Fruit fly (Drosophila melanogaster) whole organism: Measurements from ENCODE around the gene eIF1.
A peak's percentile ranks its signal among the peaks of the same experiment; 100 is the strongest.

Experiments used
- CG8478 ChIP-seq: fragments of >200 bp; optimal IDR thresholded peaks from 2 replicates; lab custom pipeline; 2018; ENCODE audit warnings: inconsistent platforms
- Dll ChIP-seq: fragments of >200 bp; optimal IDR thresholded peaks from 2 replicates; lab custom pipeline; 2017
- EcR ChIP-seq, 2 experiments: fragments of >200 bp; optimal IDR thresholded peaks; 2 replicates each; lab custom pipeline; 2017; ENCODE audit warnings: missing biosample characterization in 2 of 2, missing genetic modification characterization in 2 of 2, missing genetic modification reagents in 2 of 2
- pan ChIP-seq: fragments of >200 bp; optimal IDR thresholded peaks from 2 replicates; lab custom pipeline; 2017
- psq ChIP-seq: fragments of >200 bp; optimal IDR thresholded peaks from 2 replicates; lab custom pipeline; 2017
- usp ChIP-seq: fragments of >200 bp; optimal IDR thresholded peaks from 2 replicates; lab custom pipeline; 2017; ENCODE audit warnings: missing biosample characterization, missing genetic modification characterization, mixed read lengths

Gene eIF1

DNA sequence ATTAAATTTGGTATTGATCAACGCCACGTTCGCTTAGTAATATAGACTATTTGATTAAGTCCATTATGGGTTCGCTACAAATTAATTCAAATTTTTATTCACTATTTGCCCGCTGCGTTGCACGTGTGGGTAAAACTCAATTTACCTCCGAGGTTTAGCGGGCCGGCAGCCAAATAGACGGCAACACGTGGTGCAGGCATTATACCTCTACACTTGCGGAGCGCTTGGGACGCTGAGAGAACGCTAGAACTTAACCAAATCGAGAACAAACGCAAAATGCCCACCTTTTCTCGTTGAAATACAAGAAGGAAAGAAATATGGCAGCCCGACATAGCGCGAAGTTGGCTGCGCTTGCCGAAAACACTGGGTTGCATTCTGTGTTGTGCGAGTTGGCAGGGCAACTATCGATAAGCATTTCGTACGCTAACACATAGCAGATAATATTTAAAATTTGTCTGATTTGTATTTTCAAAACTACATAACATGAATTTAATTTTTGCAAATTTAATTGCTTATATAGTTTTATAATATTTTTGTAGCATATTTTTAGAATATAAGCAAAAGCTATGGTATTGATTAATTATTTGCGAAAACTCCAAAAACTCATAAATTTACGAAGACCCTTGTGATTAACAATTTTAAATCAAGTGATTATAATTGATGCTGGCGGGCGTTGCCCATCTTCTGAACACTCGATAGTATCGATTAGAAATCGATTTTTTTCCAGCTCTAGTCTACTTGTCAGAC is at the start of gene eIF1, which contains the start of gene RpL28:
eIF1 (plus strand) TSS at position 699 of the 747 bp plus-strand sequence.
RpL28 (minus strand) TSS at position 318 of the 747 bp plus-strand sequence.
- no peak for TF ChIP-seq EcR (GFP tag; optimal IDR thresholded peaks at IDR 0.05; lab: Kevin White, UChicago)
- no peak for TF ChIP-seq CG8478 (lab: Kevin White, UChicago)
- no peak for TF ChIP-seq pan (lab: Kevin White, UChicago)
- no peak for TF ChIP-seq usp (GFP tag; lab: Kevin White, UChicago)
- TF ChIP-seq Dll (lab: Kevin White, UChicago): no peak
- no peak for TF ChIP-seq psq

DNA sequence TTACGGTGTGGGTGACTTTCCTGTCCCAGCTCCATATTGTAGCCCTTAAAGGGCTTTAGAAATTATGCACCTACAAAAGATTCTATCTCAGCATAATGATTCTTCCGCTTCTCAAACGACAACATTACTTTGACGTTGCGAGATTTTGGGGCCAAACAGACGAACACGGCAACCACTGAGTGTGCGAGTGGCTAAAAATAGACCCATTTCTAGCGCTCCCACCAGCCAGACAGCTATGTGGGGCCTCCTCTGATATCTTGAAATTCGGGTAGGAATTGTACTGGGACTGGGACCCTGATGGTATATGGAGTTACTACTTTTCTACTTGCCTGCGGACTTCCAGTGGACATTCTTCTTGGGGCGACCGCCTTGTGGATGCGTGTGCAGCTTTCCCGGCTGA is 45.3 kb upstream of the eIF1 start:
- TF ChIP-seq usp (GFP tag; lab: Kevin White, UChicago): no peak
- TF ChIP-seq pan (lab: Kevin White, UChicago): no peak
- no peak for TF ChIP-seq Dll (lab: Kevin White, UChicago)
- TF ChIP-seq psq: no peak
- TF ChIP-seq CG8478 (lab: Kevin White, UChicago): no peak
- no peak for TF ChIP-seq EcR (GFP tag; optimal IDR thresholded peaks at IDR 0.05; lab: Kevin White, UChicago)

DNA sequence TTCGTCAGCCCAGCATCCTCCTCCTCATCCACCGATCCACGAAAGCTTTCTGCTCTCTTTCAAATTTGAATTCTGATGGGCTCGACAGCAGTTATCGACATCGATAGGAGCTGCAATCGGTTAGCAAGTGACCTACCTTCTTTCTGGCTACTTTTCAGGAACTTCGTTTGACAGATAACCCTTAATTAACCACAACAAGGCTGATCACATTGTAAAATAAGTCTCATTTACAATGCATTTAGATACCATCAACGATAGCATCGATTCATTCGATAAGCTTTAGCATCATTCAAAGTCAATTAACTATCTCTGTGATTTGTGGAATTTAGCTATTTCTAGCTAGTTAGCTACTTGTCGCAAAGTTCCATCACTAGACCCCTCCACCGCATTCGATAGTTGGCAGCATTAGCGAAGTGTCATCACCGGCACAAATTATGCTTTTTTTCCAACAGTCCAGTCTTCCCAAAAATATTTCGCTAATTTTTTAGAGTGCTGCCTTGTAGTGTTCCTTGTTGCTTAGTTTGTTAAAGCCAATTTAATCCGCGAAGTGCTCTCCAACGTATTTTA is 44.5 kb upstream of the eIF1 start, which contains the start of the genes MnM and Girdin:
MnM (minus strand) TSS at position 51 of the 567 bp plus-strand sequence.
Girdin (plus strand) TSS at position 401 of the 567 bp plus-strand sequence.
- TF ChIP-seq CG8478 (lab: Kevin White, UChicago) (no peak), usp (GFP tag; lab: Kevin White, UChicago) (no peak), psq (no peak)

DNA sequence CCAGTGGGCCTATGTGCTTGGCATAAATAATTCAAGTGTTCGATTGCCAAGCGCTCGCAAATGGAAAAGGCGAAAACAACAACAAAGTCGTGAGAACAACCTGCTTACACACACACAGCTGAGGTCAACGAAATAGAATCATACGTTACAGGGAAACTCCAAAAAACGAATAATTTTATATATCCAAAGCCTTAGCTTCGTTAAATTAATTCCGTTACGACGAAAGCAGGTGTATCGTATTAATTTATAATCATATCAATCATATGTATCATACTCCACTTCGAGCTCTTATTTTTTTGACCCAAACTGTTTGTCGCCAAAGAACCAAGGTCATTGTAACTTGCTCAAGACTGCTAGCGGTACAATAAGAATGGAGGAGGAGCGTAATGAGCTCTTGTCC is 43.7 kb upstream of the eIF1 start:
- TF ChIP-seq psq (no peak), EcR (GFP tag; optimal IDR thresholded peaks at IDR 0.05; lab: Kevin White, UChicago) (peak in 1 of 2 experiments; percentile 79)

DNA sequence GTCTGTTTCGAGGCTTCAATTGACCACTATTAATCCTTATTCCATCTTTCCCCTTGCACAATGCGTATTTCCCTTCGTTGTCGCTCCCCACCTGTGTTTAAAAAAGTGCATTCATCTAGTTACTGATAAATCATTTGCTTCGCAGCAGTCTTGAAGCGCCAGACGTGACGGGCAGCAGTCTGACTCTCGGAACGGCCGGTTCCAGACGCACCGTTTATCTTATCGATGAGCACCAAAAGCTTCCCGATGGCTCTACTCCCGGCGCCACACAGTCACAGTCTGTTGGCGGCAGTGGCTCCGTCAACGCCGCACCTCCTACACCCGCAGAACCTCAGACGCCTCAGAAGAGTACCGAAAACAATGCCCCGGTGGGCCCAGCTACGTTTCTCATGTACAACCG is 39.0 kb upstream of the eIF1 start, which contains the start of gene CG42494:
CG42494 (plus strand) TSS at position 301 of the 400 bp plus-strand sequence.
- TF ChIP-seq CG8478 (lab: Kevin White, UChicago) (no peak), usp (GFP tag; lab: Kevin White, UChicago) (no peak), Dll (lab: Kevin White, UChicago) (no peak), psq (no peak), EcR (GFP tag; optimal IDR thresholded peaks at IDR 0.05; lab: Kevin White, UChicago) (no peak), pan (lab: Kevin White, UChicago) (no peak)

DNA sequence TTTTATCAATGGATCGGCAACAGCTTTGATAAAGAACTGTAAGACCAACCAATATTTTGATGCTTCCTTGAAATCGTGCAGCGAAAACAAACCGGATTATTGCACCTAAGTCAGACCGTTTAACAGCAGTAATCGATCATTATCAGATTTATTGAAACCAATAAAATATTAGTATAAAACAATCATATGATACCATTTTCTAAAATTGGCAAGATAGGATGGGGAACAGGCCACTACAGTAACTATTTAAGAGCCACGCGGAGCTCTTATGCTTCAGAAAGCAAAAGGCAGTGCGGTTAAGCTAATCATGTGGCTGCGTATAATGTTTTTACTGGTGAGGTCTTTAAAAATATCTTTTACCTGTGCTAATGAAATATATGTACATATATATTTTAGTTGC is 36.8 kb upstream of the eIF1 start, which contains the start of gene CG32284:
CG32284 (plus strand) TSS at position 301 of the 400 bp plus-strand sequence.
- TF ChIP-seq pan (lab: Kevin White, UChicago): no peak
- no peak for TF ChIP-seq EcR (GFP tag; optimal IDR thresholded peaks at IDR 0.05; lab: Kevin White, UChicago)
- no peak for TF ChIP-seq Dll (lab: Kevin White, UChicago)
- no peak for TF ChIP-seq usp (GFP tag; lab: Kevin White, UChicago)
- TF ChIP-seq CG8478 (lab: Kevin White, UChicago): no peak
- no peak for TF ChIP-seq psq

DNA sequence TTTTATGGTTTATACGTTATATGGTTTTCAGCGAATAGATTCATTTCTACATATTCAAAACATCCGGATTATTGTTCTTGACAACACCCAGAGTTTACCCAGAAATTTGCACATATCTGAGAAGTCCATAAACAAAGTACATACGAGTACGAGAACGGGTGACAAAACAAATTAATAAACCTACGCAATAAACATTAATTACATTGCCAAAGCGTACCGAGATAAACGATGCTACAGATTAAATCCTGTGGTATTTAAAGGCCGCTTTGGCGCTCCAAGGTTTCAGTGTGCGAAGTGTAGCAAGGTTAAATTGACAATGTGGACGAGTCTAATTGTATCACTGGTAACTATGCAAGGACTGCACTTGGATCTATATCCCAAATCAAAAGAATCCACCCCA is 35.9 kb upstream of the eIF1 start, which contains the start of gene CG14957:
CG14957 (plus strand) TSS at position 301 of the 400 bp plus-strand sequence.
- TF ChIP-seq usp (GFP tag; lab: Kevin White, UChicago): no peak
- TF ChIP-seq psq: no peak
- no peak for TF ChIP-seq EcR (GFP tag; optimal IDR thresholded peaks at IDR 0.05; lab: Kevin White, UChicago)
- TF ChIP-seq CG8478 (lab: Kevin White, UChicago): no peak
- no peak for TF ChIP-seq Dll (lab: Kevin White, UChicago)
- TF ChIP-seq pan (lab: Kevin White, UChicago): no peak

DNA sequence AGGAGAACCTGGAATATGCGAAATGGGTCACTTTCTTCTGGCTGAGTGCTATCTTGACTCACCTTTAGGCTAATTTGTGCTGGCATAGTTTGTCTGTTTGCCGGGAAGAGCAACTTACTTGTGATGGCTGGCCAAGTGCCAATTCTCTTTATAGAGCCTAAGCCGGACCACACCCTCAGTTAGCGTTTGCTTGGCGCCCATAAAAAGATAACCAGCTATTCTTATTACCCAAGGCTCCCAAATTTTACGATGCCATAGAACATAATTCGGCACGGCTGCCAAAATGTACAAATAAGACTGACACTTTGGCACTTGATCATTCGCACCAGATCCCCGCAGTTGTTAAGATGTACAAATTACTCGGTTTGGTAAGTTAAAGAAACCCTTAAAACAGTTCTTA is 33.5 kb upstream of the eIF1 start, which contains the start of the genes CG42525 and CG14958:
CG42525 (minus strand) TSS at position 101 of the 400 bp plus-strand sequence.
CG14958 (plus strand) TSS at position 332 of the 400 bp plus-strand sequence.
- TF ChIP-seq Dll (lab: Kevin White, UChicago) (no peak), CG8478 (lab: Kevin White, UChicago) (no peak), EcR (GFP tag; optimal IDR thresholded peaks at IDR 0.05; lab: Kevin White, UChicago) (no peak), pan (lab: Kevin White, UChicago) (no peak), usp (GFP tag; lab: Kevin White, UChicago) (no peak), psq (no peak)

DNA sequence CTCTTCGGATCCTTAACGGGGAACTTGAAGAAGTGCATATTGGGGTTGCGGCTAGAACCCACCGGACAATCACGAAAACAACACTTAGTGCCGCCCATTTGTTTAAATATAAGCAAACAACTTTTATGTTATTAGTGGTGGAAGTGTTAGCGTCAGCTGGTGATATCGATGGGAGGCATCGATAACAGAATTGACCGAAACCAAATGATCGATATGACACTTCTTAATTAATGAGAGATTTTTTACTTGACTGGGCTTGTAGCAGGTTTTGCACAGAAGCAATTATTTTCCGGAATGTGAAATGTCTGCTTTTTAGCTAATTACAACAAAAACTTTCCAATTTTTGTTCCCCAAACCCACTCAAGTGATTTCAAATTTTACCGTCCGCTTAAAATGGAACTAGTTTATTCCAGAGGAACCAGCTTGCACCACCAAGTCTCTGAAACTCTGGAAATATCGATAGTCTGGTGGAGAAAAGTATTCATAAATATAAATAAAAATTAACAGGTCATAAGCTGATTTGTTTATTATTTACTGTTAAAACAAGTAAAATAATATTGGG is 30.7 kb upstream of the eIF1 start, which contains the start of gene CG14965:
CG14965 (minus strand) TSS at position 159 of the 562 bp plus-strand sequence.
- no peak for TF ChIP-seq EcR (GFP tag; optimal IDR thresholded peaks at IDR 0.05; lab: Kevin White, UChicago)
- TF ChIP-seq usp (GFP tag; lab: Kevin White, UChicago): no peak
- TF ChIP-seq CG8478 (lab: Kevin White, UChicago): no peak
- no peak for TF ChIP-seq Dll (lab: Kevin White, UChicago)
- no peak for TF ChIP-seq pan (lab: Kevin White, UChicago)
- no peak for TF ChIP-seq psq

DNA sequence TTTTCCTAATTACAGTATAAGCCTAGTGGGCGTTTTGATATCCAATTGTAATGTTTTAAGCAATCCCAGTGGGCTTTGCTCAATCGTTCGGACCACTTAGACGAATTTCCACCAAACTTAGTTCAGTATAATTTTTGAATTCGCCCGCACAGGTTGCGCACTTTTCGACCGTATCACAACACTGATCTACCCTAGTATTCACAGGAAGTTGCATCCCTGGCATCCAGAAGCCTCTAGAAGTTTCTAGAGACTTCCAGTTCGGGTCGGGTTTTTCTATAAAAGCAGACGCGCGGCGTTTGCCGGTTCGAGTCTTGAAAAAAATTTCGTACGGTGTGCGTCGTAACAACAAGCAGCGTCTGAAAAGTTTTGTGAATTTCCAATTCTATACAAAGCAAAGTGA is 30.2 kb upstream of the eIF1 start, which contains the start of gene Hsp83:
Hsp83 (plus strand) TSS at position 58 of the 400 bp plus-strand sequence.
- no peak for TF ChIP-seq pan (lab: Kevin White, UChicago)
- TF ChIP-seq EcR (GFP tag; optimal IDR thresholded peaks at IDR 0.05; lab: Kevin White, UChicago): no peak
- no peak for TF ChIP-seq usp (GFP tag; lab: Kevin White, UChicago)
- TF ChIP-seq CG8478 (lab: Kevin White, UChicago): no peak
- TF ChIP-seq psq: no peak
- TF ChIP-seq Dll (lab: Kevin White, UChicago): no peak

DNA sequence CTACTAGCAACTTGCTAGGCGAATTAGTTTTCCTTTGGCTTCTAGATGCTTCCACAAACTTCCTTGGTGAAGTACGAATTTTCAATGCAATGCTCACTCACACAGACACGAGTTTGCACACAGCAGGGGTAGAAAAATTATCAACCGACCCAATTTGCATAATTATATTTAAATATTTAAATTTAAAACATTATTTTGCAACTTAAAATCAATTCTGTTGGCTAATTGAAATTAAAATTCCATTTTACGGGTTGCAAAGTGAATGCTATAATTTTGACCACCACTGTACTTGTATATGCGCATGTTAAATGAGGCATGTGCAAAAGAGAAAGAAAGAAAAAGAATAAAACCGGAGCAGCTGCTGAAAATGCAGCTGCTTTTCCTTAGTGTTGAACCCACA is 29.1 kb upstream of the eIF1 start:
- TF ChIP-seq usp (GFP tag; lab: Kevin White, UChicago): no peak
- no peak for TF ChIP-seq pan (lab: Kevin White, UChicago)
- TF ChIP-seq psq: no peak
- no peak for TF ChIP-seq Dll (lab: Kevin White, UChicago)
- TF ChIP-seq EcR (GFP tag; optimal IDR thresholded peaks at IDR 0.05; lab: Kevin White, UChicago): no peak
- no peak for TF ChIP-seq CG8478 (lab: Kevin White, UChicago)
